Worm (Caenorhabditis elegans): ENCODE data around the gene T28A11.25.

DNA sequence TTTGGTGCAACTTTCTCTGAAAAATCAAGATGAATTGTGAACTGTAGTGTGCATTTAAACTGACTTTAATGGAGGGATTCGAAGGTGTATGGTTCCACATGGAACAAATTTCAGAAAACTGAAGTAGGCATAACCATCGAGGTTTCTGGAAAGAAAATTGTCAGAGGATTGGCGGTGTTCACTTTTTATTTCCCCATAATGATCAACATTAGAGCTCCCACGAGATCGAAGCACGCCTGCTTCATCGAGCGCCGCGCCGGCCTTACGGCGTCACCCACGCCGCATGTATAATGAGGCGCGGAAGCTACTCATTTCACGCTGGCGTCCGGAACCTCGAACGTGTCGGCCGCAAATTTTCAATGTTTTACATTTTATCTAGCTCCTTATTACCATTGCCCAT lies 6.5 kb downstream of the T28A11.25 start:
- TF ChIP-seq snpc-4 (tag; optimal IDR thresholded peaks at IDR 0.05) = no peak
- no peak for TF ChIP-seq lin-13 (GFP tag; optimal IDR thresholded peaks at IDR 0.05)
- no peak for TF ChIP-seq dve-1 (tag; optimal IDR thresholded peaks at IDR 0.05; ENCODE audit: insufficient read depth)
- no peak for TF ChIP-seq zag-1 (tag; optimal IDR thresholded peaks at IDR 0.05)
- TF ChIP-seq nhr-237 (tag; optimal IDR thresholded peaks at IDR 0.05) = no peak
- TF ChIP-seq hlh-30 (tag; optimal IDR thresholded peaks at IDR 0.05; ENCODE audit: insufficient read depth) = no peak

Measured in whole organism, L4 larva.